Worm (Caenorhabditis elegans) whole organism, L1 larva: Measurements from ENCODE around the gene clc-3.
A peak's percentile ranks its signal among the peaks of the same experiment; 100 is the strongest.

Source experiments
- C16A3.4 ChIP-seq: fragments of 150-350 bp; optimal IDR thresholded peaks from 2 replicates; lab custom pipeline; 2014; ENCODE audit warnings: missing biosample characterization, missing genetic modification characterization
- F16B12.6 ChIP-seq: fragments of 150-350 bp; optimal IDR thresholded peaks from 2 replicates; lab custom pipeline; 2014; ENCODE audit warnings: missing biosample characterization, missing genetic modification characterization
- Y116A8C.19 ChIP-seq: sonication (generic microtip); optimal IDR thresholded peaks from 2 replicates; lab custom pipeline; 2016; ENCODE audit warnings: missing compliant biosample characterization, missing genetic modification characterization, borderline replicate concordance
- alr-1 ChIP-seq: fragments of 200-800 bp; sonication (Bioruptor generic); optimal IDR thresholded peaks from 2 replicates; lab custom pipeline; 2018; ENCODE audit warnings: borderline replicate concordance, mild to moderate bottlenecking, missing genetic modification characterization, missing compliant biosample characterization
- aly-2 ChIP-seq: fragments of 150-350 bp; optimal IDR thresholded peaks from 2 replicates; lab custom pipeline; 2014; ENCODE audit warnings: missing biosample characterization, missing genetic modification characterization
- ama-1 ChIP-seq: fragments of 150-350 bp; optimal IDR thresholded peaks from 2 replicates; lab custom pipeline; 2014
- ceh-63 ChIP-seq: fragments of 200-800 bp; sonication (Bioruptor generic); optimal IDR thresholded peaks from 2 replicates; lab custom pipeline; 2018; ENCODE audit warnings: mild to moderate bottlenecking, missing genetic modification characterization, missing compliant biosample characterization
- ceh-8 ChIP-seq: fragments of 200-800 bp; sonication (Bioruptor generic); optimal IDR thresholded peaks from 2 replicates; lab custom pipeline; 2018; ENCODE audit warnings: mild to moderate bottlenecking, missing genetic modification characterization, moderate library complexity, missing compliant biosample characterization
- ceh-90 ChIP-seq: sonication (generic microtip); optimal IDR thresholded peaks from 2 replicates; lab custom pipeline; 2016; ENCODE audit warnings: missing genetic modification characterization, missing compliant biosample characterization
- ces-1 ChIP-seq: fragments of 150-350 bp; optimal IDR thresholded peaks from 2 replicates; lab custom pipeline; 2014; ENCODE audit warnings: missing biosample characterization, missing genetic modification reagents, missing genetic modification characterization
- dsc-1 ChIP-seq: sonication (generic microtip); optimal IDR thresholded peaks from 2 replicates; lab custom pipeline; 2016; ENCODE audit warnings: mild to moderate bottlenecking, missing genetic modification characterization, missing compliant biosample characterization
- efl-3 ChIP-seq: fragments of 200-800 bp; sonication (Bioruptor generic); optimal IDR thresholded peaks from 2 replicates; lab custom pipeline; 2018; ENCODE audit warnings: mild to moderate bottlenecking, missing genetic modification characterization, missing compliant biosample characterization
- egl-13 ChIP-seq: sonication (generic microtip); optimal IDR thresholded peaks from 2 replicates; lab custom pipeline; 2016; ENCODE audit warnings: missing genotype, missing genetic modification reagents, missing genetic modification characterization, missing compliant biosample characterization
- egl-27 ChIP-seq, 2 experiments: fragments of 150-350 bp in 1 of 2; sonication (generic microtip); optimal IDR thresholded peaks; 3 replicates each; lab custom pipeline; 2017 to 2018; ENCODE audit warnings: missing biosample characterization in 2 of 2, missing genetic modification characterization in 2 of 2, missing genetic modification reagents in 2 of 2
- elt-2 ChIP-seq: sonication (generic microtip); optimal IDR thresholded peaks from 2 replicates; lab custom pipeline; 2016; ENCODE audit warnings: missing genetic modification characterization, mild to moderate bottlenecking, inconsistent platforms, missing compliant biosample characterization, missing genetic modification reagents
- ets-5 ChIP-seq: fragments of 200-800 bp; sonication (Bioruptor generic); IDR thresholded peaks from 2 replicates; pipeline ENCODE4 v1.3.6; 2022; ENCODE audit warnings: missing genetic modification characterization, missing compliant biosample characterization
- fkh-10 ChIP-seq: sonication (generic microtip); optimal IDR thresholded peaks from 2 replicates; lab custom pipeline; 2017; ENCODE audit warnings: missing biosample characterization, missing genetic modification reagents, missing genetic modification characterization
- fkh-8 ChIP-seq: sonication (generic microtip); optimal IDR thresholded peaks from 2 replicates; lab custom pipeline; 2016; ENCODE audit warnings: mild to moderate bottlenecking, missing genetic modification characterization, missing compliant biosample characterization
- fos-1 ChIP-seq: fragments of 150-350 bp; optimal IDR thresholded peaks from 2 replicates; lab custom pipeline; 2014; ENCODE audit warnings: missing biosample characterization, missing genetic modification characterization
- hlh-4 ChIP-seq: sonication (generic microtip); optimal IDR thresholded peaks from 2 replicates; lab custom pipeline; 2016; ENCODE audit warnings: mild to moderate bottlenecking, missing genetic modification characterization, missing compliant biosample characterization
- isw-1 ChIP-seq: fragments of 200-800 bp; sonication (Bioruptor generic); IDR thresholded peaks from 2 replicates; pipeline ENCODE4 v1.3.6; 2022; ENCODE audit warnings: missing genetic modification characterization, missing compliant biosample characterization
- jun-1 ChIP-seq: fragments of 150-350 bp; optimal IDR thresholded peaks from 2 replicates; lab custom pipeline; 2014; ENCODE audit warnings: missing biosample characterization, missing genetic modification reagents, missing genetic modification characterization
- lin-13 ChIP-seq: fragments of 150-350 bp; optimal IDR thresholded peaks from 2 replicates; lab custom pipeline; 2014; ENCODE audit warnings: missing biosample characterization, missing genetic modification reagents, missing genetic modification characterization
- lin-14 ChIP-seq: fragments of 200-800 bp; sonication (Bioruptor generic); optimal IDR thresholded peaks from 2 replicates; lab custom pipeline; 2018; ENCODE audit warnings: mild to moderate bottlenecking, missing genetic modification characterization, moderate library complexity, missing compliant biosample characterization
- lin-39 ChIP-seq: fragments of 150-350 bp; optimal IDR thresholded peaks from 2 replicates; lab custom pipeline; 2014; ENCODE audit warnings: missing biosample characterization, missing genetic modification reagents, missing genetic modification characterization
- lir-3 ChIP-seq: sonication (generic microtip); optimal IDR thresholded peaks from 2 replicates; lab custom pipeline; 2016; ENCODE audit warnings: mild to moderate bottlenecking, missing genetic modification characterization, moderate library complexity, missing compliant biosample characterization; ENCODE audit not compliant: poor library complexity
- lsy-2 ChIP-seq, 2 experiments: fragments of 150-350 bp; optimal IDR thresholded peaks; 2 replicates each; lab custom pipeline; 2014; ENCODE audit warnings: missing biosample characterization in 2 of 2, missing genetic modification characterization in 2 of 2
- mab-9 ChIP-seq: fragments of 200-800 bp; sonication (Bioruptor generic); IDR thresholded peaks from 2 replicates; pipeline ENCODE4 v1.3.6; 2022; ENCODE audit warnings: missing genetic modification reagents, missing genetic modification characterization, missing compliant biosample characterization
- mdl-1 ChIP-seq, 2 experiments: fragments of 150-350 bp; optimal IDR thresholded peaks; 2 replicates each; lab custom pipeline; 2014 to 2017; ENCODE audit warnings: missing biosample characterization in 2 of 2, missing genetic modification characterization in 2 of 2, inconsistent platforms in 1 of 2
- mef-2 ChIP-seq: fragments of 150-350 bp; optimal IDR thresholded peaks from 2 replicates; lab custom pipeline; 2014; ENCODE audit warnings: missing biosample characterization, missing genetic modification characterization
- nhr-11 ChIP-seq: fragments of 150-350 bp; optimal IDR thresholded peaks from 2 replicates; lab custom pipeline; 2014; ENCODE audit warnings: missing biosample characterization, missing genetic modification characterization
- nhr-12 ChIP-seq: sonication (generic microtip); optimal IDR thresholded peaks from 2 replicates; lab custom pipeline; 2017; ENCODE audit warnings: missing biosample characterization, missing genetic modification characterization
- nhr-19 ChIP-seq: fragments of 200-800 bp; sonication (Bioruptor generic); conservative IDR thresholded peaks from 2 replicates; pipeline ENCODE4 v1.3.6; 2022; ENCODE audit warnings: missing genetic modification characterization, missing compliant biosample characterization
- nhr-237 ChIP-seq: fragments of 150-350 bp; optimal IDR thresholded peaks from 2 replicates; lab custom pipeline; 2014; ENCODE audit warnings: missing biosample characterization, missing genetic modification characterization
- nhr-28 ChIP-seq: fragments of 150-350 bp; optimal IDR thresholded peaks from 2 replicates; lab custom pipeline; 2014; ENCODE audit warnings: missing biosample characterization, missing genetic modification characterization
- nhr-47 ChIP-seq: sonication (generic microtip); optimal IDR thresholded peaks from 2 replicates; lab custom pipeline; 2016; ENCODE audit warnings: mild to moderate bottlenecking, missing genetic modification characterization, moderate library complexity, missing compliant biosample characterization
- nhr-77 ChIP-seq: fragments of 150-350 bp; optimal IDR thresholded peaks from 2 replicates; lab custom pipeline; 2014; ENCODE audit warnings: missing biosample characterization, missing genetic modification characterization
- nhr-85 ChIP-seq: sonication (generic microtip); peaks from one replicate; lab custom pipeline; 2016; ENCODE audit warnings: missing genetic modification characterization, inconsistent platforms, missing compliant biosample characterization
- nhr-90 ChIP-seq: sonication (generic microtip); optimal IDR thresholded peaks from 2 replicates; lab custom pipeline; 2016; ENCODE audit warnings: mild to moderate bottlenecking, missing genetic modification characterization, missing compliant biosample characterization; ENCODE audit not compliant: poor library complexity
- rnt-1 ChIP-seq: sonication (generic microtip); optimal IDR thresholded peaks from 2 replicates; lab custom pipeline; 2016; ENCODE audit warnings: mild to moderate bottlenecking, missing genetic modification characterization, moderate library complexity, missing compliant biosample characterization
- skn-1 ChIP-seq: fragments of 150-350 bp; optimal IDR thresholded peaks from 2 replicates; lab custom pipeline; 2014; ENCODE audit warnings: missing biosample characterization, missing genetic modification characterization
- snpc-4 ChIP-seq: fragments of 150-350 bp; optimal IDR thresholded peaks from 2 replicates; lab custom pipeline; 2014; ENCODE audit warnings: missing biosample characterization, missing genetic modification characterization
- snu-23 ChIP-seq: sonication (generic microtip); optimal IDR thresholded peaks from 2 replicates; lab custom pipeline; 2016; ENCODE audit warnings: missing genetic modification characterization, missing compliant biosample characterization
- sptf-1 ChIP-seq: fragments of 150-350 bp; optimal IDR thresholded peaks from 2 replicates; lab custom pipeline; 2014; ENCODE audit warnings: missing biosample characterization, missing genetic modification characterization
- swsn-7 ChIP-seq: sonication (generic microtip); optimal IDR thresholded peaks from 2 replicates; lab custom pipeline; 2016; ENCODE audit warnings: missing genetic modification characterization, missing compliant biosample characterization
- tbx-2 ChIP-seq: sonication (generic microtip); optimal IDR thresholded peaks from 2 replicates; lab custom pipeline; 2016; ENCODE audit warnings: missing genetic modification characterization, missing compliant biosample characterization
- unc-130 ChIP-seq: fragments of 150-350 bp; optimal IDR thresholded peaks from 2 replicates; lab custom pipeline; 2017; ENCODE audit warnings: missing biosample characterization, missing genetic modification characterization, inconsistent platforms
- unc-62 ChIP-seq: fragments of 150-350 bp; optimal IDR thresholded peaks from 2 replicates; lab custom pipeline; 2014; ENCODE audit warnings: missing biosample characterization, missing genetic modification reagents, missing genetic modification characterization
- unc-86 ChIP-seq: sonication (generic microtip); optimal IDR thresholded peaks from 2 replicates; lab custom pipeline; 2016; ENCODE audit warnings: missing genetic modification characterization, missing compliant biosample characterization
- vab-15 ChIP-seq: sonication (generic microtip); optimal IDR thresholded peaks from 2 replicates; lab custom pipeline; 2017; ENCODE audit warnings: missing genotype, mild to moderate bottlenecking, missing genetic modification characterization, missing compliant biosample characterization

clc-3 gene

DNA sequence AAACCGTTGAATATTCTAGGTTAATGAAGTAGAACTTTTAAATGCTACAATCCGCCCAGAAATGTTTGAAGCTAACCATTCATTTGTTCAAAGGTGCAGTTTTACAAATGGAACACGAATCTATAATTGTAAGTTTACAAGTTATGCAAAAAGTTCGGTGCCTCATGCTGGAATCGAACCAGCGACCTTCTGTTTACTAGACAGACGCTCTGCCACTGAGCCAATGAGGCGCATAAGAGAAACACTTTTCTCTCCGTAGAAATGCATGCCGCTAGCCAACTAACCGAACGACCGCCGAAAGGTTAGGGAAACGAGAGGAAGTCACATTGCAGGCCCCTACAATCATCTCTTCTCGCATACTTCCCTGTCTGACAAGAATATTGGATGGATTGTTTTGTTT is 3.3 kb downstream of the clc-3 start (continued):
- TF ChIP-seq nhr-237 (tag; lab: Kevin White, UChicago) (peak; percentile 37), isw-1 (peak; percentile 38), lin-13 (GFP tag; lab: Kevin White, UChicago) (peak; percentile 5), lir-3 (peak; percentile 50), ceh-8 (GFP tag; lab: Kevin White, UChicago) (peak; percentile 43), rnt-1 (peak; percentile 75), tbx-2 (tag; lab: Kevin White, UChicago) (peak; percentile 71), Y116A8C.19 (no peak), efl-3 (no peak), unc-62 (GFP tag; lab: Kevin White, UChicago) (no peak), ceh-90 (peak; percentile 24), egl-27 (tag; optimal IDR thresholded peaks at IDR 0.05; lab: Kevin White, UChicago) (no peak), dsc-1 (tag; lab: Kevin White, UChicago) (peak; percentile 74), nhr-47 (tag; lab: Kevin White, UChicago) (peak; percentile 80), ceh-63 (GFP tag; lab: Kevin White, UChicago) (no peak), mdl-1 (tag; optimal IDR thresholded peaks at IDR 0.05; lab: Kevin White, UChicago) (peak in 1 of 2 experiments; percentile 68), swsn-7 (peak; percentile 71), fkh-8 (tag; lab: Kevin White, UChicago) (peak; percentile 68), snu-23 (GFP tag; lab: Kevin White, UChicago) (peak; percentile 83), nhr-77 (tag; lab: Kevin White, UChicago) (peak; percentile 74), nhr-19 (GFP tag; lab: Robert Waterston, UW) (peak; percentile 77), unc-86 (peak; percentile 66), vab-15 (tag; lab: Kevin White, UChicago) (peak; percentile 12), skn-1 (tag; lab: Kevin White, UChicago) (peak; percentile 35), ets-5 (GFP tag; lab: Robert Waterston, UW) (no peak), jun-1 (tag; lab: Kevin White, UChicago) (peak; percentile 69), fos-1 (peak; percentile 49), nhr-85 (tag; lab: Kevin White, UChicago) (peak; percentile 66), mab-9 (GFP tag; lab: Robert Waterston, UW) (0 out of 2 replicates have a peak, but pooled peaks have one; percentile 45), C16A3.4 (tag; lab: Kevin White, UChicago) (peak; percentile 77), nhr-12 (tag; lab: Kevin White, UChicago) (no peak), lin-14 (GFP tag; lab: Kevin White, UChicago) (peak; percentile 80), ces-1 (GFP tag; lab: Kevin White, UChicago) (no peak), egl-13 (tag; lab: Kevin White, UChicago) (peak; percentile 27), hlh-4 (tag; lab: Kevin White, UChicago) (no peak), unc-130 (tag; lab: Kevin White, UChicago) (peak; percentile 11), lsy-2 (tag; optimal IDR thresholded peaks at IDR 0.05; lab: Kevin White, UChicago) (peak; percentile 30 to 67), lin-39 (tag; lab: Kevin White, UChicago) (no peak), nhr-28 (tag; lab: Kevin White, UChicago) (no peak), aly-2 (tag; lab: Kevin White, UChicago) (peak; percentile 1), mef-2 (no peak), nhr-90 (peak; percentile 71), nhr-11 (no peak), alr-1 (tag; lab: Kevin White, UChicago) (no peak), fkh-10 (GFP tag; lab: Kevin White, UChicago) (peak; percentile 53), elt-2 (tag; lab: Kevin White, UChicago) (peak; percentile 19), F16B12.6 (no peak), sptf-1 (tag; lab: Kevin White, UChicago) (no peak), snpc-4 (tag; lab: Kevin White, UChicago) (peak; percentile 14), ama-1 (lab: Kevin White, UChicago) (no peak)
- TF ChIP-seq, all 84 proteins: peak for 48
